Fruit fly (Drosophila melanogaster) whole organism, embryonic: ENCODE results near the gene CG15418.

ENCODE experiments used
- Ada2b ChIP-seq: fragments of 200-800 bp; sonication (Bioruptor generic); IDR thresholded peaks from 2 replicates; pipeline ENCODE4 v1.3.6; 2022; ENCODE audit warnings: missing biosample characterization, missing genetic modification characterization
- Antp ChIP-seq: fragments of 200-800 bp; sonication (Bioruptor generic); optimal IDR thresholded peaks from 3 replicates; lab custom pipeline; 2016; ENCODE audit warnings: missing biosample characterization, missing genetic modification characterization
- C15 ChIP-seq: fragments of 200-800 bp; sonication (Bioruptor generic); IDR thresholded peaks from 3 replicates; pipeline ENCODE4 v1.3.6; 2022; ENCODE audit warnings: missing biosample characterization, missing genetic modification characterization
- CG10209 ChIP-seq: fragments of 200-800 bp; sonication (Bioruptor generic); optimal IDR thresholded peaks from 3 replicates; lab custom pipeline; 2017; ENCODE audit warnings: missing biosample characterization, mild to moderate bottlenecking, missing genetic modification characterization, missing genetic modification reagents
- CG12219 ChIP-seq: fragments of 200-800 bp; sonication (Bioruptor generic); optimal IDR thresholded peaks from 3 replicates; lab custom pipeline; 2018; ENCODE audit warnings: missing biosample characterization, mild to moderate bottlenecking, missing genetic modification characterization
- CG12391 ChIP-seq: fragments of 200-800 bp; sonication (Bioruptor generic); optimal IDR thresholded peaks from 3 replicates; lab custom pipeline; 2018; ENCODE audit warnings: missing biosample characterization, mild to moderate bottlenecking, missing genetic modification characterization, moderate library complexity
- CG12744 ChIP-seq: fragments of 200-800 bp; sonication (Bioruptor generic); optimal IDR thresholded peaks from 2 replicates; lab custom pipeline; 2016; ENCODE audit warnings: missing biosample characterization, missing genetic modification characterization
- CG13287 ChIP-seq: fragments of 200-800 bp; sonication (Bioruptor generic); IDR thresholded peaks from 2 replicates; pipeline ENCODE4 v1.3.6; 2022; ENCODE audit warnings: missing biosample characterization, missing genetic modification characterization; ENCODE audit not compliant: partially characterized antibody
- CG13624 ChIP-seq: fragments of 200-800 bp; sonication (Bioruptor generic); optimal IDR thresholded peaks from 2 replicates; lab custom pipeline; 2016; ENCODE audit warnings: missing biosample characterization, missing genetic modification characterization
- CG1602 ChIP-seq: fragments of 200-800 bp; sonication (Bioruptor generic); optimal IDR thresholded peaks from 3 replicates; lab custom pipeline; 2016; ENCODE audit warnings: missing biosample characterization, missing genetic modification characterization
- CG16779 ChIP-seq: fragments of 200-800 bp; sonication (Bioruptor generic); IDR thresholded peaks from 2 replicates; pipeline ENCODE4 v1.3.6; 2022; ENCODE audit warnings: missing biosample characterization, missing genetic modification characterization
- CG2129 ChIP-seq: fragments of 200-800 bp; sonication (Bioruptor generic); IDR thresholded peaks from 2 replicates; pipeline ENCODE4 v1.3.6; 2022; ENCODE audit warnings: missing biosample characterization, missing genetic modification characterization; ENCODE audit not compliant: partially characterized antibody
- CG32772 ChIP-seq: fragments of 200-800 bp; sonication (Bioruptor generic); IDR thresholded peaks from 2 replicates; pipeline ENCODE4 v1.3.6; 2022; ENCODE audit warnings: missing biosample characterization, missing genetic modification characterization
- CG34422 ChIP-seq: fragments of 200-800 bp; sonication (Bioruptor generic); IDR thresholded peaks from 3 replicates; pipeline ENCODE4 v1.3.6; 2022; ENCODE audit warnings: missing biosample characterization, missing genetic modification characterization
- CG3726 ChIP-seq: fragments of 200-800 bp; sonication (Bioruptor generic); IDR thresholded peaks from 3 replicates; pipeline ENCODE4, ENCODE4 v1.3.6; 2022; ENCODE audit warnings: missing biosample characterization, missing genetic modification characterization
- CG4730 ChIP-seq: fragments of 200-800 bp; sonication (Bioruptor generic); IDR thresholded peaks from 2 replicates; pipeline ENCODE4 v1.3.6; 2022; ENCODE audit warnings: missing biosample characterization, missing genetic modification characterization
- CG5180 ChIP-seq: fragments of 200-800 bp; sonication (Bioruptor generic); optimal IDR thresholded peaks from 3 replicates; lab custom pipeline; 2017; ENCODE audit warnings: missing biosample characterization, missing genetic modification characterization, mild to moderate bottlenecking, moderate library complexity, missing genetic modification reagents
- CG7963 ChIP-seq: fragments of 200-800 bp; sonication (Bioruptor generic); IDR thresholded peaks from 3 replicates; pipeline ENCODE4 v1.3.6; 2022; ENCODE audit warnings: missing biosample characterization, missing genetic modification characterization; ENCODE audit not compliant: partially characterized antibody
- CG8765 ChIP-seq: fragments of 200-800 bp; sonication (Bioruptor generic); IDR thresholded peaks from 2 replicates; pipeline ENCODE4 v1.3.6; 2022; ENCODE audit warnings: missing biosample characterization, missing genetic modification characterization
- CG9817 ChIP-seq: fragments of 200-800 bp; sonication (Bioruptor generic); optimal IDR thresholded peaks from 2 replicates; lab custom pipeline; 2018; ENCODE audit warnings: missing biosample characterization, mild to moderate bottlenecking, missing genetic modification characterization, moderate library complexity
- Chrac-16 ChIP-seq: fragments of 200-800 bp; sonication (Bioruptor generic); optimal IDR thresholded peaks from 3 replicates; lab custom pipeline; 2016; ENCODE audit warnings: missing biosample characterization, missing genetic modification characterization
- CkIIα-i1 ChIP-seq: fragments of 200-800 bp; sonication (Bioruptor generic); IDR thresholded peaks from 2 replicates; pipeline ENCODE4 v1.3.6; 2022; ENCODE audit warnings: missing biosample characterization, missing genetic modification characterization
- HLH4C ChIP-seq: fragments of 200-800 bp; sonication (Bioruptor generic); IDR thresholded peaks from 3 replicates; pipeline ENCODE4 v1.3.6; 2022; ENCODE audit warnings: missing biosample characterization, missing genetic modification characterization; ENCODE audit not compliant: partially characterized antibody
- Hmr ChIP-seq: fragments of 200-800 bp; sonication (Bioruptor generic); optimal IDR thresholded peaks from 3 replicates; lab custom pipeline; 2017; ENCODE audit warnings: mild to moderate bottlenecking, missing biosample characterization, missing genetic modification reagents, missing genetic modification characterization
- MBD-R2 ChIP-seq: fragments of 200-800 bp; sonication (Bioruptor generic); IDR thresholded peaks from 2 replicates; pipeline ENCODE4 v1.3.6; 2022; ENCODE audit warnings: missing biosample characterization, missing genetic modification characterization
- Ptx1 ChIP-seq: fragments of 200-800 bp; sonication (Bioruptor generic); IDR thresholded peaks from 2 replicates; pipeline ENCODE4 v1.3.6; 2022; ENCODE audit warnings: missing biosample characterization, missing genetic modification characterization
- Sry-δ ChIP-seq: fragments of 200-800 bp; sonication (Bioruptor generic); optimal IDR thresholded peaks from 2 replicates; lab custom pipeline; 2016; ENCODE audit warnings: missing biosample characterization, missing genetic modification characterization
- Vsx1 ChIP-seq: fragments of 200-800 bp; sonication (Bioruptor generic); optimal IDR thresholded peaks from 2 replicates; lab custom pipeline; 2017; ENCODE audit warnings: missing biosample characterization, mild to moderate bottlenecking, missing genetic modification characterization, missing genetic modification reagents
- bigmax ChIP-seq: fragments of 200-800 bp; sonication (Bioruptor generic); optimal IDR thresholded peaks from 2 replicates; lab custom pipeline; 2018; ENCODE audit warnings: missing biosample characterization, mild to moderate bottlenecking, missing genetic modification characterization
- chm ChIP-seq: fragments of 200-800 bp; sonication (Bioruptor generic); IDR thresholded peaks from 2 replicates; pipeline ENCODE4 v1.3.6; 2022; ENCODE audit warnings: missing biosample characterization, missing genetic modification characterization
- dm ChIP-seq: fragments of 200-800 bp; sonication (Bioruptor generic); optimal IDR thresholded peaks from 3 replicates; lab custom pipeline; 2016; ENCODE audit warnings: missing biosample characterization, missing genetic modification characterization
- dmrt11E ChIP-seq: fragments of 200-800 bp; sonication (Bioruptor generic); optimal IDR thresholded peaks from 3 replicates; lab custom pipeline; 2018; ENCODE audit warnings: missing biosample characterization, mild to moderate bottlenecking, missing genetic modification characterization, moderate library complexity
- esg ChIP-seq: fragments of 200-800 bp; sonication (Bioruptor generic); conservative IDR thresholded peaks from 2 replicates; pipeline ENCODE4 v1.3.6; 2022; ENCODE audit warnings: missing biosample characterization, missing genetic modification characterization
- fd102C ChIP-seq: fragments of 200-800 bp; sonication (Bioruptor generic); optimal IDR thresholded peaks from 2 replicates; lab custom pipeline; 2018; ENCODE audit warnings: missing biosample characterization, mild to moderate bottlenecking, missing genetic modification characterization, moderate library complexity
- gcm ChIP-seq: fragments of 200-800 bp; sonication (Bioruptor generic); optimal IDR thresholded peaks from 2 replicates; lab custom pipeline; 2019; ENCODE audit warnings: missing biosample characterization, mild to moderate bottlenecking, missing genetic modification characterization, moderate library complexity
- grn ChIP-seq: fragments of 200-800 bp; sonication (Bioruptor generic); optimal IDR thresholded peaks from 3 replicates; lab custom pipeline; 2017; ENCODE audit warnings: missing biosample characterization, missing genetic modification characterization
- kah ChIP-seq: fragments of 200-800 bp; sonication (Bioruptor generic); optimal IDR thresholded peaks from 2 replicates; lab custom pipeline; 2018; ENCODE audit warnings: missing biosample characterization, mild to moderate bottlenecking, missing genetic modification characterization
- lab ChIP-seq: fragments of 200-800 bp; sonication (Bioruptor generic); optimal IDR thresholded peaks from 3 replicates; lab custom pipeline; 2017; ENCODE audit warnings: missing biosample characterization, missing genetic modification characterization, mild to moderate bottlenecking, moderate library complexity, missing genetic modification reagents
- mld ChIP-seq: fragments of 200-800 bp; sonication (Bioruptor generic); IDR thresholded peaks from 3 replicates; pipeline ENCODE4 v1.3.6; 2022; ENCODE audit warnings: missing biosample characterization, missing genetic modification characterization; ENCODE audit not compliant: partially characterized antibody
- nerfin-1 ChIP-seq: fragments of 200-800 bp; sonication (Bioruptor generic); optimal IDR thresholded peaks from 3 replicates; lab custom pipeline; 2019; ENCODE audit warnings: missing biosample characterization, mild to moderate bottlenecking, missing genetic modification characterization, moderate library complexity
- nerfin-2 ChIP-seq: fragments of 200-800 bp; sonication (Bioruptor generic); IDR thresholded peaks from 2 replicates; pipeline ENCODE4 v1.3.6; 2022; ENCODE audit warnings: missing biosample characterization, missing genetic modification characterization; ENCODE audit not compliant: partially characterized antibody
- run ChIP-seq: fragments of 200-800 bp; sonication (Bioruptor generic); optimal IDR thresholded peaks from 3 replicates; lab custom pipeline; 2018; ENCODE audit warnings: missing biosample characterization, mild to moderate bottlenecking, missing genetic modification characterization
- schlank ChIP-seq: fragments of 200-800 bp; sonication (Bioruptor generic); optimal IDR thresholded peaks from 2 replicates; lab custom pipeline; 2018; ENCODE audit warnings: missing biosample characterization, mild to moderate bottlenecking, missing genetic modification characterization
- slp2 ChIP-seq: fragments of 200-800 bp; sonication (Bioruptor generic); optimal IDR thresholded peaks from 2 replicates; lab custom pipeline; 2016; ENCODE audit warnings: missing biosample characterization, missing genetic modification characterization
- sr ChIP-seq: fragments of 200-800 bp; sonication (Bioruptor generic); IDR thresholded peaks from 3 replicates; pipeline ENCODE4 v1.3.6; 2022; ENCODE audit warnings: missing biosample characterization, missing genetic modification characterization
- toy ChIP-seq: fragments of 200-800 bp; sonication (Bioruptor generic); IDR thresholded peaks from 2 replicates; pipeline ENCODE4 v1.3.6; 2022; ENCODE audit warnings: missing biosample characterization, missing genetic modification characterization
- wek ChIP-seq: fragments of 200-800 bp; sonication (Bioruptor generic); optimal IDR thresholded peaks from 3 replicates; lab custom pipeline; 2018; ENCODE audit warnings: missing biosample characterization, mild to moderate bottlenecking, missing genetic modification characterization, moderate library complexity
- z ChIP-seq: fragments of 200-800 bp; sonication (Bioruptor generic); IDR thresholded peaks from 3 replicates; pipeline ENCODE4 v1.3.6; 2022; ENCODE audit warnings: missing biosample characterization, missing genetic modification characterization

The CG15418 gene

dm6 chr2L:3624784-3625183, 3.3 kb upstream of the CG15418 start (continued):
- TF ChIP-seq dmrt11E (tag; lab: Kevin White, UChicago) = no peak
- TF ChIP-seq grn = peak; percentile 68
- no peak for TF ChIP-seq CG3726 (GFP tag; lab: Robert Waterston, UW)
- TF ChIP-seq Ada2b (GFP tag; lab: Robert Waterston, UW) = no peak
- no peak for TF ChIP-seq CkIIα-i1 (GFP tag; lab: Robert Waterston, UW)
- no peak for TF ChIP-seq sr (GFP tag; lab: Robert Waterston, UW)
- TF ChIP-seq CG9817 (tag; lab: Kevin White, UChicago) = no peak
- 0 out of 3 replicates have a peak, but pooled peaks have one; percentile 17 for TF ChIP-seq CG34422 (GFP tag; lab: Robert Waterston, UW)

- TF ChIP-seq CG16779 (GFP tag; lab: Robert Waterston, UW) = no peak
- no peak for TF ChIP-seq fd102C (GFP tag; lab: Kevin White, UChicago)
- no peak for TF ChIP-seq CG8765 (GFP tag; lab: Robert Waterston, UW)
- no peak for TF ChIP-seq nerfin-1
- TF ChIP-seq CG12391 (tag; lab: Kevin White, UChicago) = no peak
- TF ChIP-seq CG12744 (GFP tag; lab: Kevin White, UChicago) = no peak
- TF ChIP-seq MBD-R2 (GFP tag; lab: Robert Waterston, UW) = peak; percentile 18; the same call in 1 of the 2 replicates
- no peak for TF ChIP-seq toy
- TF ChIP-seq CG7963 (GFP tag; lab: Robert Waterston, UW) = peak; percentile 86
- no peak for TF ChIP-seq dm (GFP tag; lab: Kevin White, UChicago)
- TF ChIP-seq CG32772 (GFP tag; lab: Robert Waterston, UW) = no peak
- TF ChIP-seq z (GFP tag; lab: Robert Waterston, UW) = no peak
- TF ChIP-seq Chrac-16 (GFP tag; lab: Kevin White, UChicago) = no peak
- peak; percentile 74 for TF ChIP-seq Sry-δ
- peak; percentile 93 for TF ChIP-seq grn
- peak; percentile 47 for TF ChIP-seq CG5180 (GFP tag; lab: Kevin White, UChicago)
- TF ChIP-seq wek (GFP tag; lab: Kevin White, UChicago) = peak; percentile 11
- no peak for TF ChIP-seq chm (GFP tag; lab: Robert Waterston, UW)
- no peak for TF ChIP-seq slp2 (GFP tag; lab: Kevin White, UChicago)
- TF ChIP-seq mld (GFP tag; lab: Robert Waterston, UW) = no peak
- TF ChIP-seq schlank (tag; lab: Kevin White, UChicago) = no peak
- TF ChIP-seq nerfin-2 (GFP tag; lab: Robert Waterston, UW) = no peak
- TF ChIP-seq CG1602 (GFP tag; lab: Kevin White, UChicago) = no peak
- TF ChIP-seq bigmax (GFP tag; lab: Kevin White, UChicago) = no peak
- TF ChIP-seq CG4730 (GFP tag; lab: Robert Waterston, UW) = no peak
- no peak for TF ChIP-seq C15
- TF ChIP-seq run (tag; lab: Kevin White, UChicago) = peak; percentile 62
- TF ChIP-seq HLH4C (GFP tag; lab: Robert Waterston, UW) = peak; percentile 89
- TF ChIP-seq CG2129 (GFP tag; lab: Robert Waterston, UW) = peak; percentile 66
- no peak for TF ChIP-seq CG12219
- TF ChIP-seq Vsx1 = no peak
- TF ChIP-seq Hmr = no peak
- TF ChIP-seq kah (GFP tag; lab: Kevin White, UChicago) = no peak
- TF ChIP-seq CG13624 = no peak
- no peak for TF ChIP-seq gcm (GFP tag; lab: Kevin White, UChicago)
- TF ChIP-seq CG10209 (GFP tag; lab: Kevin White, UChicago) = no peak
- TF ChIP-seq lab (GFP tag; lab: Kevin White, UChicago) = no peak
- no peak for TF ChIP-seq Ptx1 (GFP tag; lab: Robert Waterston, UW)
- peak; percentile 91 for TF ChIP-seq CG13287
- TF ChIP-seq Antp (GFP tag; lab: Kevin White, UChicago) = no peak
- no peak for TF ChIP-seq esg (GFP tag; lab: Robert Waterston, UW)
Measured at dm6 chr2L:3618818-3619362, 2.6 kb downstream of the CG15418 start, which contains the start of gene Ugt36A1. Ugt36A1 (plus strand) TSS chr2L:3619097.
